ENCODE assay signal across 4 fruit fly cellular contexts in the genomic region with DNA sequence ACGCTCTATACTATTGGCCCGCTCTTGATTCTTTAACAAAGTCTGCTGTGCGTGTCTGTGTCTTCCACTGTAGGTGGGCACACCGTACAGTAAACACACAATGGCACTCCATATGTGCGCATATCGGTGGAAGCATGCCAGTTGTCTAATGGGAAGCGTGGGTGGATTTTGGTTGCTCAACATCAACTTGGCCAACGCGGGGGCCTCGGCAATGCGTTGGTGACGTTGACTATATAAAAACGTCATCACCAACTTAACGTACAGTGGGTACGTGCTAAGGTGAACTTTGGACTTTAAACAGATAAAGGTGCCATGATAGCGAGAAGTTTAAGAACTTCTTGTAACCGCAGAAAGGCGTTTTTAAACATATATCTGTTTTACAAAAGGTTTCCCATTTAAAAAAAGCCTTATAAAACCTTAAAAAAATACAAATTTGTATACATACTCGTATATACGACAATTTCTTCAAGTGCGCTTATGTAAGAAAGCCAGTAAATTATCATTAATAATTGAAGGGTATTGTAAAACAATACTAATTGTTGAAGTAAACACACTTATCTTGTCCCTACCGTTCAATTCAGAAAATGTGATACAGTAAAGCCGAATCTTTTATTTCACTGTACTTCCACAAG.
TF ChIP-seq lines count a peak whose summit lies in the region.

No protein-coding gene starts in this region.

TF ChIP-seq in whole organism, embryonic, 481 proteins besides CTCF, POLR2A, EP300 and RAD21 (continued from another document and continues in another):
- TF ChIP-seq ERR (GFP tag; optimal IDR thresholded peaks at IDR 0.05; lab: Kevin White, UChicago) (no peak), odd (GFP tag; optimal IDR thresholded peaks at IDR 0.05; lab: Kevin White, UChicago) (peak; percentile 21), CG9215 (GFP tag; IDR thresholded peaks at IDR 0.05; lab: Robert Waterston, UW) (peak; percentile 42; the same call in 1 of the 2 replicates), CG12659 (GFP tag; optimal IDR thresholded peaks at IDR 0.05; lab: Kevin White, UChicago) (peak; percentile 57), NFAT (GFP tag; IDR thresholded peaks at IDR 0.05; lab: Robert Waterston, UW) (no peak), jing (GFP tag; optimal IDR thresholded peaks at IDR 0.05; lab: Kevin White, UChicago) (no peak), CG2889 (GFP tag; IDR thresholded peaks at IDR 0.05; lab: Robert Waterston, UW) (0 out of 3 replicates have a peak, but pooled peaks have one; percentile 12), CG15269 (tag; optimal IDR thresholded peaks at IDR 0.05; lab: Kevin White, UChicago) (peak; percentile 64), Ets65A (GFP tag; lab: Kevin White, UChicago) (peak; percentile 39), CG11504 (tag; optimal IDR thresholded peaks at IDR 0.05; lab: Kevin White, UChicago) (peak; percentile 75), CG12104 (GFP tag; optimal IDR thresholded peaks at IDR 0.05; lab: Kevin White, UChicago) (peak; percentile 68), Max (GFP tag; optimal IDR thresholded peaks at IDR 0.05; lab: Kevin White, UChicago) (peak; percentile 37), exex (tag; optimal IDR thresholded peaks at IDR 0.05; lab: Kevin White, UChicago) (peak; percentile 43), CG2678 (tag; optimal IDR thresholded peaks at IDR 0.05; lab: Kevin White, UChicago) (peak; percentile 76), CG13624 (GFP tag; optimal IDR thresholded peaks at IDR 0.05; lab: Kevin White, UChicago) (peak; percentile 39), CG30403 (GFP tag; optimal IDR thresholded peaks at IDR 0.05; lab: Kevin White, UChicago) (peak; percentile 55), CG9437 (GFP tag; optimal IDR thresholded peaks at IDR 0.05; lab: Kevin White, UChicago) (peak; percentile 20), CG18599 (GFP tag; optimal IDR thresholded peaks at IDR 0.05; lab: Kevin White, UChicago) (peak; percentile 63), HLH54F (GFP tag; optimal IDR thresholded peaks at IDR 0.05; lab: Kevin White, UChicago) (peak; percentile 52), Dek (tag; optimal IDR thresholded peaks at IDR 0.05; lab: Kevin White, UChicago) (peak; percentile 52), CG6175 (GFP tag; IDR thresholded peaks at IDR 0.05; lab: Robert Waterston, UW) (0 out of 3 replicates have a peak, but pooled peaks have one; percentile 9), CG11696 (GFP tag; IDR thresholded peaks at IDR 0.05; lab: Robert Waterston, UW) (no peak), CG17385 (GFP tag; optimal IDR thresholded peaks at IDR 0.05; lab: Kevin White, UChicago) (peak; percentile 33), emc (GFP tag; optimal IDR thresholded peaks at IDR 0.05; lab: Kevin White, UChicago) (no peak), CG13296 (GFP tag; optimal IDR thresholded peaks at IDR 0.05; lab: Kevin White, UChicago) (peak; percentile 54), abd-A (tag; optimal IDR thresholded peaks at IDR 0.05; lab: Kevin White, UChicago) (peak; percentile 19), nerfin-2 (GFP tag; IDR thresholded peaks at IDR 0.05; lab: Robert Waterston, UW; ENCODE audit: partially characterized antibody) (no peak), CG8924 (tag; optimal IDR thresholded peaks at IDR 0.05; lab: Kevin White, UChicago) (peak; percentile 46), nmo (GFP tag; optimal IDR thresholded peaks at IDR 0.05; lab: Kevin White, UChicago) (peak; percentile 43), eve (GFP tag; optimal IDR thresholded peaks at IDR 0.05; lab: Kevin White, UChicago) (no peak)

TF ChIP-seq in whole organism, prepupa, 60 proteins besides CTCF, POLR2A, EP300 and RAD21 (continued from another document and continues in another):
- TF ChIP-seq topi (GFP tag; optimal IDR thresholded peaks at IDR 0.05; lab: Kevin White, UChicago) (peak; percentile 75), pdm3 (GFP tag; optimal IDR thresholded peaks at IDR 0.05; lab: Kevin White, UChicago) (peak; percentile 45), acj6 (GFP tag; optimal IDR thresholded peaks at IDR 0.05; lab: Kevin White, UChicago) (peak; percentile 61), Blimp-1 (GFP tag; optimal IDR thresholded peaks at IDR 0.05; lab: Kevin White, UChicago) (no peak), Hr38 (GFP tag; optimal IDR thresholded peaks at IDR 0.05; lab: Kevin White, UChicago) (no peak), cyc (GFP tag; optimal IDR thresholded peaks at IDR 0.05; lab: Kevin White, UChicago) (peak; percentile 63), CG32006 (GFP tag; optimal IDR thresholded peaks at IDR 0.05; lab: Kevin White, UChicago) (peak; percentile 65), Lpt (GFP tag; optimal IDR thresholded peaks at IDR 0.05; lab: Kevin White, UChicago) (peak; percentile 40), CG8632 (GFP tag; optimal IDR thresholded peaks at IDR 0.05; lab: Kevin White, UChicago) (peak; percentile 45), esn (GFP tag; optimal IDR thresholded peaks at IDR 0.05; lab: Kevin White, UChicago) (peak; percentile 78), CG6276 (GFP tag; optimal IDR thresholded peaks at IDR 0.05; lab: Kevin White, UChicago) (peak; percentile 68), net (GFP tag; optimal IDR thresholded peaks at IDR 0.05; lab: Kevin White, UChicago) (peak; percentile 47), Gug (GFP tag; IDR thresholded peaks at IDR 0.05; lab: Robert Waterston, UW) (peak; percentile 26; the same call in 1 of the 2 replicates), Sox102F (GFP tag; optimal IDR thresholded peaks at IDR 0.05; lab: Kevin White, UChicago) (peak; percentile 62), dsx (GFP tag; optimal IDR thresholded peaks at IDR 0.05; lab: Kevin White, UChicago; ENCODE audit: poor library complexity, severe bottlenecking) (no peak), CG9139 (GFP tag; optimal IDR thresholded peaks at IDR 0.05; lab: Kevin White, UChicago) (no peak), dac (GFP tag; optimal IDR thresholded peaks at IDR 0.05; lab: Kevin White, UChicago) (no peak), Met (GFP tag; optimal IDR thresholded peaks at IDR 0.05; lab: Kevin White, UChicago) (peak; percentile 46), spab (GFP tag; optimal IDR thresholded peaks at IDR 0.05; lab: Kevin White, UChicago) (peak; percentile 15), vri (GFP tag; optimal IDR thresholded peaks at IDR 0.05; lab: Kevin White, UChicago) (peak; percentile 47), OdsH (GFP tag; optimal IDR thresholded peaks at IDR 0.05; lab: Kevin White, UChicago) (peak; percentile 66), lz (GFP tag; optimal IDR thresholded peaks at IDR 0.05; lab: Kevin White, UChicago) (peak; percentile 58), fkh (GFP tag; optimal IDR thresholded peaks at IDR 0.05; lab: Kevin White, UChicago) (no peak), CG8319 (GFP tag; optimal IDR thresholded peaks at IDR 0.05; lab: Kevin White, UChicago) (peak; percentile 27), CG11902 (GFP tag; optimal IDR thresholded peaks at IDR 0.05; lab: Kevin White, UChicago) (peak; percentile 9), CG3919 (GFP tag; optimal IDR thresholded peaks at IDR 0.05; lab: Kevin White, UChicago) (peak; percentile 56), Ets21C (GFP tag; optimal IDR thresholded peaks at IDR 0.05; lab: Kevin White, UChicago) (peak; percentile 58), Sox15 (GFP tag; optimal IDR thresholded peaks at IDR 0.05; lab: Kevin White, UChicago) (peak; percentile 20), fd85E (GFP tag; optimal IDR thresholded peaks at IDR 0.05; lab: Kevin White, UChicago) (peak; percentile 25), CG31627 (GFP tag; optimal IDR thresholded peaks at IDR 0.05; lab: Kevin White, UChicago) (peak; percentile 65), CG6854 (GFP tag; optimal IDR thresholded peaks at IDR 0.05; lab: Kevin White, UChicago) (no peak), CG34406 (GFP tag; optimal IDR thresholded peaks at IDR 0.05; lab: Kevin White, UChicago) (peak; percentile 50)

TF ChIP-seq in whole organism, pupa, 21 proteins besides CTCF, POLR2A, EP300 and RAD21 (continued from another document):
- TF ChIP-seq Pif1A (GFP tag; optimal IDR thresholded peaks at IDR 0.05; lab: Kevin White, UChicago), result peak; percentile 65
- TF ChIP-seq D1 (tag; optimal IDR thresholded peaks at IDR 0.05; lab: Kevin White, UChicago), result no peak

TF ChIP-seq in whole organism, wandering third instar larva, 38 proteins besides CTCF, POLR2A, EP300 and RAD21 (continued from another document):
- TF ChIP-seq Dif (GFP tag; optimal IDR thresholded peaks at IDR 0.05; lab: Kevin White, UChicago; ENCODE audit: partially characterized antibody) (no peak), brk (GFP tag; optimal IDR thresholded peaks at IDR 0.05; lab: Kevin White, UChicago) (peak; percentile 25), Vsx2 (GFP tag; optimal IDR thresholded peaks at IDR 0.05; lab: Kevin White, UChicago; ENCODE audit: partially characterized antibody) (no peak), usp (GFP tag; optimal IDR thresholded peaks at IDR 0.05; lab: Kevin White, UChicago) (no peak), Dfd (GFP tag; optimal IDR thresholded peaks at IDR 0.05; lab: Kevin White, UChicago) (no peak), Sp1 (GFP tag; optimal IDR thresholded peaks at IDR 0.05; lab: Kevin White, UChicago) (peak; percentile 28), woc (GFP tag; optimal IDR thresholded peaks at IDR 0.05; lab: Kevin White, UChicago) (peak; percentile 46), Hr83 (GFP tag; optimal IDR thresholded peaks at IDR 0.05; lab: Kevin White, UChicago; ENCODE audit: poor library complexity, severe bottlenecking) (no peak), jim (GFP tag; optimal IDR thresholded peaks at IDR 0.05; lab: Kevin White, UChicago) (no peak), sage (GFP tag; optimal IDR thresholded peaks at IDR 0.05; lab: Kevin White, UChicago) (no peak), Hnf4 (GFP tag; optimal IDR thresholded peaks at IDR 0.05; lab: Kevin White, UChicago) (peak; percentile 35), Abd-B (GFP tag; optimal IDR thresholded peaks at IDR 0.05; lab: Kevin White, UChicago) (no peak), Rel (GFP tag; optimal IDR thresholded peaks at IDR 0.05; lab: Kevin White, UChicago) (no peak), Rel (tag; optimal IDR thresholded peaks at IDR 0.05; lab: Kevin White, UChicago) (no peak), GATAd (GFP tag; optimal IDR thresholded peaks at IDR 0.05; lab: Kevin White, UChicago) (no peak), Hr78 (GFP tag; optimal IDR thresholded peaks at IDR 0.05; lab: Kevin White, UChicago) (no peak), CG32264 (GFP tag; optimal IDR thresholded peaks at IDR 0.05; lab: Kevin White, UChicago) (no peak)
